Fruit fly (Drosophila melanogaster) whole organism, pupa: ENCODE data around the gene Pus1.
A peak's percentile ranks its signal among the peaks of the same experiment; 100 is the strongest.

ENCODE experiments used
- CG10348 ChIP-seq: fragments of 200-800 bp; sonication (Bioruptor generic); IDR thresholded peaks from 2 replicates; pipeline ENCODE4 v1.3.6; 2022; ENCODE audit warnings: missing biosample characterization, missing genetic modification characterization
- CG12605 ChIP-seq: fragments of 200-800 bp; sonication (Bioruptor generic); IDR thresholded peaks from 2 replicates; pipeline ENCODE4 v1.3.6; 2022; ENCODE audit warnings: missing biosample characterization, missing genetic modification characterization
- CG13204 ChIP-seq: fragments of 200-800 bp; sonication (Bioruptor generic); optimal IDR thresholded peaks from 2 replicates; lab custom pipeline; 2018; ENCODE audit warnings: missing biosample characterization, mild to moderate bottlenecking, missing genetic modification characterization, moderate library complexity
- CG14655 ChIP-seq: fragments of 200-800 bp; sonication (Bioruptor generic); optimal IDR thresholded peaks from 3 replicates; lab custom pipeline; 2017; ENCODE audit warnings: mild to moderate bottlenecking, missing biosample characterization, missing genetic modification reagents, missing genetic modification characterization
- CG15710 ChIP-seq: fragments of 200-800 bp; sonication (Bioruptor generic); optimal IDR thresholded peaks from 2 replicates; lab custom pipeline; 2018; ENCODE audit warnings: missing biosample characterization, mild to moderate bottlenecking, missing genetic modification characterization, moderate library complexity
- CG17806 ChIP-seq: fragments of 200-800 bp; sonication (Bioruptor generic); optimal IDR thresholded peaks from 2 replicates; lab custom pipeline; 2018; ENCODE audit warnings: missing biosample characterization, mild to moderate bottlenecking, missing genetic modification characterization, moderate library complexity
- CG32121 ChIP-seq: fragments of 200-800 bp; sonication (Bioruptor generic); IDR thresholded peaks from 2 replicates; pipeline ENCODE4 v1.3.6; 2022; ENCODE audit warnings: missing biosample characterization, missing genetic modification characterization
- CG34367 ChIP-seq: fragments of 200-800 bp; sonication (Bioruptor generic); optimal IDR thresholded peaks from 2 replicates; lab custom pipeline; 2018; ENCODE audit warnings: missing biosample characterization, mild to moderate bottlenecking, missing genetic modification characterization
- CG4496 ChIP-seq: fragments of 200-800 bp; sonication (Bioruptor generic); IDR thresholded peaks from 3 replicates; pipeline ENCODE4 v1.3.6; 2022; ENCODE audit warnings: missing biosample characterization, missing genetic modification characterization
- CG8159 ChIP-seq: fragments of 200-800 bp; sonication (Bioruptor generic); optimal IDR thresholded peaks from 3 replicates; lab custom pipeline; 2018; ENCODE audit warnings: missing biosample characterization, mild to moderate bottlenecking, missing genetic modification characterization, moderate library complexity
- CG8301 ChIP-seq: fragments of 200-800 bp; sonication (Bioruptor generic); optimal IDR thresholded peaks from 2 replicates; lab custom pipeline; 2018; ENCODE audit warnings: missing biosample characterization, mild to moderate bottlenecking, missing genetic modification characterization
- CG9948 ChIP-seq: fragments of 200-800 bp; sonication (Bioruptor generic); optimal IDR thresholded peaks from 2 replicates; lab custom pipeline; 2018; ENCODE audit warnings: missing biosample characterization, mild to moderate bottlenecking, missing genetic modification characterization, moderate library complexity
- D1 ChIP-seq: fragments of 200-800 bp; sonication (Bioruptor generic); optimal IDR thresholded peaks from 2 replicates; lab custom pipeline; 2018; ENCODE audit warnings: missing biosample characterization, mild to moderate bottlenecking, missing genetic modification characterization, moderate library complexity
- EcR ChIP-seq: fragments of 200-800 bp; sonication (Bioruptor generic); optimal IDR thresholded peaks from 3 replicates; lab custom pipeline; 2019; ENCODE audit warnings: missing biosample characterization, missing genetic modification characterization, mild to moderate bottlenecking, moderate library complexity, missing genetic modification reagents
- Ets98B ChIP-seq: fragments of 200-800 bp; sonication (Bioruptor generic); IDR thresholded peaks from 2 replicates; pipeline ENCODE4 v1.3.6; 2022; ENCODE audit warnings: missing biosample characterization, missing genetic modification characterization
- Pif1A ChIP-seq: fragments of 200-800 bp; sonication (Bioruptor generic); optimal IDR thresholded peaks from 3 replicates; lab custom pipeline; 2016; ENCODE audit warnings: missing biosample characterization, missing genetic modification characterization
- Pif1B ChIP-seq: fragments of 200-800 bp; sonication (Bioruptor generic); optimal IDR thresholded peaks from 3 replicates; lab custom pipeline; 2016; ENCODE audit warnings: missing biosample characterization, missing genetic modification characterization
- Snoo ChIP-seq: fragments of 200-800 bp; sonication (Bioruptor generic); optimal IDR thresholded peaks from 3 replicates; lab custom pipeline; 2017; ENCODE audit warnings: missing biosample characterization, mild to moderate bottlenecking, missing genetic modification characterization, inconsistent platforms
- fd96Ca ChIP-seq: fragments of 200-800 bp; sonication (Bioruptor generic); IDR thresholded peaks from 3 replicates; pipeline ENCODE4 v1.3.6; 2022; ENCODE audit warnings: missing biosample characterization, missing genetic modification characterization
- gl ChIP-seq: fragments of 200-800 bp; sonication (Bioruptor generic); optimal IDR thresholded peaks from 2 replicates; lab custom pipeline; 2018; ENCODE audit warnings: missing biosample characterization, mild to moderate bottlenecking, missing genetic modification characterization
- rn ChIP-seq: fragments of 200-800 bp; sonication (Bioruptor generic); IDR thresholded peaks from 2 replicates; pipeline ENCODE4 v1.3.6; 2022; ENCODE audit warnings: missing biosample characterization, missing genetic modification characterization

Gene Pus1

dm6 chr3R:20605078-20605477, 12.6 kb upstream of the Pus1 start:
- TF ChIP-seq CG9948 (tag; lab: Kevin White, UChicago) (no peak), CG17806 (tag; lab: Kevin White, UChicago) (no peak), D1 (no peak), CG12605 (GFP tag; lab: Robert Waterston, UW) (no peak), CG8301 (tag; lab: Kevin White, UChicago) (no peak), CG14655 (no peak), Pif1B (GFP tag; lab: Kevin White, UChicago) (no peak), CG32121 (GFP tag; lab: Robert Waterston, UW) (no peak), Pif1A (GFP tag; lab: Kevin White, UChicago) (no peak), CG13204 (GFP tag; lab: Kevin White, UChicago) (no peak), CG4496 (GFP tag; lab: Robert Waterston, UW) (no peak), rn (GFP tag; lab: Robert Waterston, UW) (no peak), fd96Ca (no peak), Snoo (no peak), Ets98B (no peak), CG10348 (GFP tag; lab: Robert Waterston, UW) (no peak), CG15710 (tag; lab: Kevin White, UChicago) (no peak), CG34367 (tag; lab: Kevin White, UChicago) (no peak)
- TF ChIP-seq, all 21 proteins: peak for 0

dm6 chr3R:20604078-20604477, 11.6 kb upstream of the Pus1 start:
- TF ChIP-seq CG4496 (GFP tag; lab: Robert Waterston, UW), result peak; percentile 87
- no peak for TF ChIP-seq CG14655
- TF ChIP-seq D1, result no peak
- TF ChIP-seq Ets98B, result peak; percentile 69
- no peak for TF ChIP-seq CG34367 (tag; lab: Kevin White, UChicago)
- peak; percentile 20 for TF ChIP-seq EcR (GFP tag; lab: Kevin White, UChicago)
- TF ChIP-seq CG9948 (tag; lab: Kevin White, UChicago), result no peak
- TF ChIP-seq rn (GFP tag; lab: Robert Waterston, UW), result no peak
- no peak for TF ChIP-seq fd96Ca
- TF ChIP-seq CG32121 (GFP tag; lab: Robert Waterston, UW), result peak; percentile 71
- TF ChIP-seq CG13204 (GFP tag; lab: Kevin White, UChicago), result peak; percentile 27

dm6 chr3R:20602599-20602998, 10.1 kb upstream of the Pus1 start:
- TF ChIP-seq CG13204 (GFP tag; lab: Kevin White, UChicago), result no peak
- no peak for TF ChIP-seq Pif1B (GFP tag; lab: Kevin White, UChicago)
- TF ChIP-seq Snoo, result no peak
- no peak for TF ChIP-seq CG17806 (tag; lab: Kevin White, UChicago)
- TF ChIP-seq CG8159, result no peak
- TF ChIP-seq fd96Ca, result no peak
- no peak for TF ChIP-seq D1
- TF ChIP-seq CG32121 (GFP tag; lab: Robert Waterston, UW), result no peak
- no peak for TF ChIP-seq Pif1A (GFP tag; lab: Kevin White, UChicago)
- no peak for TF ChIP-seq CG10348 (GFP tag; lab: Robert Waterston, UW)
- TF ChIP-seq CG14655, result no peak
- TF ChIP-seq CG9948 (tag; lab: Kevin White, UChicago), result no peak
- no peak for TF ChIP-seq CG8301 (tag; lab: Kevin White, UChicago)
- TF ChIP-seq gl, result no peak

- no peak for TF ChIP-seq CG14655
- no peak for TF ChIP-seq CG9948 (tag; lab: Kevin White, UChicago)
- TF ChIP-seq CG13204 (GFP tag; lab: Kevin White, UChicago), result no peak
- no peak for TF ChIP-seq Ets98B
- TF ChIP-seq CG34367 (tag; lab: Kevin White, UChicago), result no peak
- no peak for TF ChIP-seq fd96Ca
- no peak for TF ChIP-seq CG8159
- TF ChIP-seq gl, result no peak
- TF ChIP-seq rn (GFP tag; lab: Robert Waterston, UW), result no peak
- no peak for TF ChIP-seq CG4496 (GFP tag; lab: Robert Waterston, UW)
- TF ChIP-seq CG12605 (GFP tag; lab: Robert Waterston, UW), result no peak
- no peak for TF ChIP-seq EcR (GFP tag; lab: Kevin White, UChicago)
- no peak for TF ChIP-seq CG8301 (tag; lab: Kevin White, UChicago)
- TF ChIP-seq, all 21 proteins: peak for 0
Observed at dm6 chr3R:20600109-20600508, 7.6 kb upstream of the Pus1 start.

- TF ChIP-seq CG34367 (tag; lab: Kevin White, UChicago) (no peak), fd96Ca (no peak), CG17806 (tag; lab: Kevin White, UChicago) (no peak), Pif1A (GFP tag; lab: Kevin White, UChicago) (no peak), CG8159 (no peak), CG9948 (tag; lab: Kevin White, UChicago) (no peak), Ets98B (no peak), CG13204 (GFP tag; lab: Kevin White, UChicago) (peak; percentile 41)
Observed at dm6 chr3R:20597407-20598325, 5.2 kb upstream of the Pus1 start.

- TF ChIP-seq CG13204 (GFP tag; lab: Kevin White, UChicago) (no peak), CG34367 (tag; lab: Kevin White, UChicago) (no peak), rn (GFP tag; lab: Robert Waterston, UW) (no peak), CG10348 (GFP tag; lab: Robert Waterston, UW) (no peak), CG8301 (tag; lab: Kevin White, UChicago) (no peak), CG12605 (GFP tag; lab: Robert Waterston, UW) (no peak), CG32121 (GFP tag; lab: Robert Waterston, UW) (no peak), CG14655 (no peak), fd96Ca (no peak), gl (no peak), D1 (no peak), EcR (GFP tag; lab: Kevin White, UChicago) (no peak)
Observed at dm6 chr3R:20596337-20596962, 4.0 kb upstream of the Pus1 start.
